4 fruit fly cellular contexts compared by ENCODE assay signal in genomic region chr3L:2533000-2533731, dm6.
TF ChIP-seq lines count a peak whose summit lies in the region.

No protein-coding gene starts in this region.

- TF ChIP-seq CTCF in whole organism, embryonic (GFP tag; optimal IDR thresholded peaks at IDR 0.05; lab: Kevin White, UChicago) = no peak

TF ChIP-seq in whole organism, embryonic, 481 proteins besides CTCF, POLR2A, EP300 and RAD21 (continues in another document):
- peak; percentile 62 for TF ChIP-seq D19A (tag; optimal IDR thresholded peaks at IDR 0.05; lab: Kevin White, UChicago)
- no peak for TF ChIP-seq dimm (GFP tag; IDR thresholded peaks at IDR 0.05; lab: Robert Waterston, UW)
- TF ChIP-seq bigmax (GFP tag; optimal IDR thresholded peaks at IDR 0.05; lab: Kevin White, UChicago) = no peak
- TF ChIP-seq Mes4 (GFP tag; optimal IDR thresholded peaks at IDR 0.05; lab: Kevin White, UChicago) = no peak
- peak; percentile 25 for TF ChIP-seq Med (GFP tag; lab: Kevin White, UChicago)
- no peak for TF ChIP-seq lov (optimal IDR thresholded peaks at IDR 0.05; lab: Kevin White, UChicago)
- no peak for TF ChIP-seq lov (GFP tag; IDR thresholded peaks at IDR 0.05; lab: Robert Waterston, UW)
- no peak for TF ChIP-seq dysf (GFP tag; IDR thresholded peaks at IDR 0.05; lab: Robert Waterston, UW)
- TF ChIP-seq E2f1 (GFP tag; IDR thresholded peaks at IDR 0.05; lab: Robert Waterston, UW) = no peak
- TF ChIP-seq CG4730 (GFP tag; IDR thresholded peaks at IDR 0.05; lab: Robert Waterston, UW) = no peak
- TF ChIP-seq CG14014 (GFP tag; IDR thresholded peaks at IDR 0.05; lab: Robert Waterston, UW) = no peak
- TF ChIP-seq chinmo (GFP tag; IDR thresholded peaks at IDR 0.05; lab: Robert Waterston, UW; ENCODE audit: partially characterized antibody) = 0 out of 4 replicates have a peak, but pooled peaks have one; percentile 6
- no peak for TF ChIP-seq CG11504 (tag; optimal IDR thresholded peaks at IDR 0.05; lab: Kevin White, UChicago)
- no peak for TF ChIP-seq CG4360 (GFP tag; IDR thresholded peaks at IDR 0.05; lab: Robert Waterston, UW)
- no peak for TF ChIP-seq da (GFP tag; optimal IDR thresholded peaks at IDR 0.05; lab: Kevin White, UChicago)
- TF ChIP-seq CG11093 (GFP tag; IDR thresholded peaks at IDR 0.05; lab: Robert Waterston, UW) = no peak
- no peak for TF ChIP-seq CG9932 (GFP tag; IDR thresholded peaks at IDR 0.05; lab: Robert Waterston, UW)
- TF ChIP-seq sc (optimal IDR thresholded peaks at IDR 0.05; lab: Kevin White, UChicago) = no peak
- TF ChIP-seq sc (GFP tag; optimal IDR thresholded peaks at IDR 0.05; lab: Kevin White, UChicago) = no peak
- no peak for TF ChIP-seq CG7928 (GFP tag; optimal IDR thresholded peaks at IDR 0.05; lab: Kevin White, UChicago)
- no peak for TF ChIP-seq CG13894 (tag; optimal IDR thresholded peaks at IDR 0.05; lab: Kevin White, UChicago)
- TF ChIP-seq odd (GFP tag; optimal IDR thresholded peaks at IDR 0.05; lab: Kevin White, UChicago) = no peak
- TF ChIP-seq CG12299 (tag; optimal IDR thresholded peaks at IDR 0.05; lab: Kevin White, UChicago) = no peak
- TF ChIP-seq nom (GFP tag; optimal IDR thresholded peaks at IDR 0.05; lab: Kevin White, UChicago) = peak; percentile 2

TF ChIP-seq in whole organism, prepupa, 60 proteins besides CTCF, POLR2A, EP300 and RAD21 (continues in another document):
- peak; percentile 83 for TF ChIP-seq Eip78C (GFP tag; lab: Kevin White, UChicago)
- no peak; the same call in 1 of the 2 replicates for TF ChIP-seq CG15336 (GFP tag; IDR thresholded peaks at IDR 0.05; lab: Robert Waterston, UW)
- TF ChIP-seq Sox102F (GFP tag; optimal IDR thresholded peaks at IDR 0.05; lab: Kevin White, UChicago) = peak; percentile 24
- TF ChIP-seq dac (GFP tag; optimal IDR thresholded peaks at IDR 0.05; lab: Kevin White, UChicago) = no peak
- TF ChIP-seq CG6808 (GFP tag; optimal IDR thresholded peaks at IDR 0.05; lab: Kevin White, UChicago) = peak; percentile 46
- no peak for TF ChIP-seq fd59A (GFP tag; optimal IDR thresholded peaks at IDR 0.05; lab: Kevin White, UChicago)
- peak; percentile 16 for TF ChIP-seq esn (GFP tag; optimal IDR thresholded peaks at IDR 0.05; lab: Kevin White, UChicago)
- TF ChIP-seq Eip93F (GFP tag; optimal IDR thresholded peaks at IDR 0.05; lab: Kevin White, UChicago) = no peak
- TF ChIP-seq vri (GFP tag; optimal IDR thresholded peaks at IDR 0.05; lab: Kevin White, UChicago) = no peak
- TF ChIP-seq OdsH (GFP tag; optimal IDR thresholded peaks at IDR 0.05; lab: Kevin White, UChicago) = peak; percentile 23
- TF ChIP-seq CG6163 (GFP tag; IDR thresholded peaks at IDR 0.05; lab: Robert Waterston, UW) = no peak
- TF ChIP-seq acj6 (GFP tag; optimal IDR thresholded peaks at IDR 0.05; lab: Kevin White, UChicago) = no peak
- peak; percentile 66 for TF ChIP-seq CG10669 (GFP tag; optimal IDR thresholded peaks at IDR 0.05; lab: Kevin White, UChicago)
- TF ChIP-seq CG16779 (tag; optimal IDR thresholded peaks at IDR 0.05; lab: Kevin White, UChicago) = no peak
- TF ChIP-seq net (GFP tag; optimal IDR thresholded peaks at IDR 0.05; lab: Kevin White, UChicago) = no peak
- TF ChIP-seq achi (GFP tag; optimal IDR thresholded peaks at IDR 0.05; lab: Kevin White, UChicago) = no peak
- TF ChIP-seq spab (GFP tag; optimal IDR thresholded peaks at IDR 0.05; lab: Kevin White, UChicago) = peak; percentile 60
- peak; percentile 36 for TF ChIP-seq cyc (GFP tag; optimal IDR thresholded peaks at IDR 0.05; lab: Kevin White, UChicago)
- peak; percentile 26; the same call in 1 of the 3 replicates for TF ChIP-seq CG8119 (GFP tag; IDR thresholded peaks at IDR 0.05; lab: Robert Waterston, UW)
- no peak for TF ChIP-seq CG11902 (GFP tag; optimal IDR thresholded peaks at IDR 0.05; lab: Kevin White, UChicago)
- TF ChIP-seq Hr39 (GFP tag; optimal IDR thresholded peaks at IDR 0.05; lab: Kevin White, UChicago) = no peak
- peak; percentile 20 for TF ChIP-seq pdm3 (GFP tag; optimal IDR thresholded peaks at IDR 0.05; lab: Kevin White, UChicago)
- TF ChIP-seq eg (GFP tag; IDR thresholded peaks at IDR 0.05; lab: Robert Waterston, UW) = 0 out of 3 replicates have a peak, but pooled peaks have one; percentile 14
- TF ChIP-seq ss (GFP tag; optimal IDR thresholded peaks at IDR 0.05; lab: Kevin White, UChicago) = peak; percentile 18 to 46

TF ChIP-seq in whole organism, pupa, 21 proteins besides CTCF, POLR2A, EP300 and RAD21:
- peak; percentile 57 for TF ChIP-seq Pif1B (GFP tag; optimal IDR thresholded peaks at IDR 0.05; lab: Kevin White, UChicago)
- TF ChIP-seq CG15710 (tag; optimal IDR thresholded peaks at IDR 0.05; lab: Kevin White, UChicago) = peak; percentile 40
- TF ChIP-seq Ets98B (GFP tag; IDR thresholded peaks at IDR 0.05; lab: Robert Waterston, UW) = no peak
- no peak for TF ChIP-seq fd96Ca (GFP tag; IDR thresholded peaks at IDR 0.05; lab: Robert Waterston, UW)
- no peak for TF ChIP-seq rn (GFP tag; IDR thresholded peaks at IDR 0.05; lab: Robert Waterston, UW)
- TF ChIP-seq Snoo (tag; optimal IDR thresholded peaks at IDR 0.05; lab: Kevin White, UChicago) = peak; percentile 40
- no peak for TF ChIP-seq CG10348 (GFP tag; IDR thresholded peaks at IDR 0.05; lab: Robert Waterston, UW)
- peak; percentile 74 for TF ChIP-seq CG8159 (tag; optimal IDR thresholded peaks at IDR 0.05; lab: Kevin White, UChicago)
- TF ChIP-seq CG4496 (GFP tag; IDR thresholded peaks at IDR 0.05; lab: Robert Waterston, UW) = 0 out of 3 replicates have a peak, but pooled peaks have one; percentile 24
- TF ChIP-seq CG12605 (GFP tag; IDR thresholded peaks at IDR 0.05; lab: Robert Waterston, UW) = no peak
- TF ChIP-seq CG17806 (tag; optimal IDR thresholded peaks at IDR 0.05; lab: Kevin White, UChicago) = peak; percentile 63
- peak; percentile 23; the same call in 1 of the 2 replicates for TF ChIP-seq CG32121 (GFP tag; IDR thresholded peaks at IDR 0.05; lab: Robert Waterston, UW)
- TF ChIP-seq CG13204 (GFP tag; optimal IDR thresholded peaks at IDR 0.05; lab: Kevin White, UChicago) = no peak
- TF ChIP-seq CG9948 (tag; optimal IDR thresholded peaks at IDR 0.05; lab: Kevin White, UChicago) = peak; percentile 56
- TF ChIP-seq gl (tag; optimal IDR thresholded peaks at IDR 0.05; lab: Kevin White, UChicago) = no peak
- no peak for TF ChIP-seq EcR (GFP tag; optimal IDR thresholded peaks at IDR 0.05; lab: Kevin White, UChicago)
- TF ChIP-seq CG34367 (tag; optimal IDR thresholded peaks at IDR 0.05; lab: Kevin White, UChicago) = no peak
- TF ChIP-seq CG14655 (GFP tag; optimal IDR thresholded peaks at IDR 0.05; lab: Kevin White, UChicago) = peak; percentile 81
- TF ChIP-seq CG8301 (tag; optimal IDR thresholded peaks at IDR 0.05; lab: Kevin White, UChicago) = peak; percentile 76
- TF ChIP-seq D1 (tag; optimal IDR thresholded peaks at IDR 0.05; lab: Kevin White, UChicago) = peak; percentile 37
- TF ChIP-seq Pif1A (GFP tag; optimal IDR thresholded peaks at IDR 0.05; lab: Kevin White, UChicago) = peak; percentile 41
TF ChIP-seq in whole organism, pupa: peak in this region for 12.

TF ChIP-seq in whole organism, wandering third instar larva, 38 proteins besides CTCF, POLR2A, EP300 and RAD21:
- TF ChIP-seq HLH106 (tag; optimal IDR thresholded peaks at IDR 0.05; lab: Kevin White, UChicago) (peak; percentile 52), Rel (GFP tag; optimal IDR thresholded peaks at IDR 0.05; lab: Kevin White, UChicago) (no peak), Rel (tag; optimal IDR thresholded peaks at IDR 0.05; lab: Kevin White, UChicago) (peak; percentile 91), fru (GFP tag; optimal IDR thresholded peaks at IDR 0.05; lab: Kevin White, UChicago) (peak; percentile 25), h (GFP tag; optimal IDR thresholded peaks at IDR 0.05; lab: Kevin White, UChicago) (peak; percentile 45), CrebA (GFP tag; optimal IDR thresholded peaks at IDR 0.05; lab: Kevin White, UChicago; ENCODE audit: borderline replicate concordance) (no peak), OdsH (GFP tag; optimal IDR thresholded peaks at IDR 0.05; lab: Kevin White, UChicago) (no peak), sage (GFP tag; optimal IDR thresholded peaks at IDR 0.05; lab: Kevin White, UChicago) (no peak), Sp1 (GFP tag; optimal IDR thresholded peaks at IDR 0.05; lab: Kevin White, UChicago) (peak; percentile 20), lola (GFP tag; optimal IDR thresholded peaks at IDR 0.05; lab: Kevin White, UChicago) (no peak), dmrt93B (GFP tag; optimal IDR thresholded peaks at IDR 0.05; lab: Kevin White, UChicago) (peak; percentile 30), psq (GFP tag; optimal IDR thresholded peaks at IDR 0.05; lab: Kevin White, UChicago) (no peak), pan (optimal IDR thresholded peaks at IDR 0.05; lab: Kevin White, UChicago) (no peak)

Comparison
In these comparisons a context has a peak if more than half of its experiments do, and no peak if none do; other contexts are left out.
1. Of the 7 proteins assayed by ChIP-seq in both whole organism, embryonic and whole organism, prepupa: peak only in whole organism, embryonic: none; only in whole organism, prepupa: Blimp-1 and Sox102F; in both: none; in neither: 5.